Worm (Caenorhabditis elegans) whole organism, mixed stage, embryonic: ENCODE data around the gene F10C1.9.
A peak's percentile ranks its signal among the peaks of the same experiment; 100 is the strongest.

Experiments used
- M03D4.4 ChIP-seq: sonication (generic microtip); optimal IDR thresholded peaks from 2 replicates; lab custom pipeline; 2017; ENCODE audit warnings: mild to moderate bottlenecking, missing genetic modification characterization, missing compliant biosample characterization
- blmp-1 ChIP-seq: fragments of 150-350 bp; optimal IDR thresholded peaks from 2 replicates; lab custom pipeline; 2014; ENCODE audit warnings: missing biosample characterization, missing genetic modification characterization
- ceh-43 ChIP-seq: fragments of 200-800 bp; sonication (Bioruptor generic); optimal IDR thresholded peaks from 2 replicates; lab custom pipeline; 2018; ENCODE audit warnings: mild to moderate bottlenecking, missing genetic modification characterization, moderate library complexity, missing compliant biosample characterization
- ceh-83 ChIP-seq: fragments of 200-800 bp; sonication (Bioruptor generic); optimal IDR thresholded peaks from 2 replicates; lab custom pipeline; 2018; ENCODE audit warnings: mild to moderate bottlenecking, missing genetic modification characterization, missing compliant biosample characterization
- ces-1 ChIP-seq: fragments of 150-350 bp; optimal IDR thresholded peaks from 2 replicates; lab custom pipeline; 2014; ENCODE audit warnings: missing biosample characterization, missing genetic modification reagents, missing genetic modification characterization
- cnd-1 ChIP-seq: fragments of 200-800 bp; sonication (Bioruptor generic); optimal IDR thresholded peaks from 2 replicates; lab custom pipeline; 2018; ENCODE audit warnings: mild to moderate bottlenecking, missing genetic modification characterization, missing compliant biosample characterization
- drap-1 ChIP-seq: fragments of 200-800 bp; sonication (Bioruptor generic); optimal IDR thresholded peaks from 3 replicates; lab custom pipeline; 2018; ENCODE audit warnings: mild to moderate bottlenecking, missing genetic modification characterization, missing compliant biosample characterization
- elt-1 ChIP-seq: sonication (generic microtip); optimal IDR thresholded peaks from 2 replicates; lab custom pipeline; 2017; ENCODE audit warnings: missing genetic modification characterization, mild to moderate bottlenecking, missing compliant biosample characterization, antibody characterized with exemption, moderate library complexity, borderline replicate concordance; ENCODE audit not compliant: insufficient read depth
- ham-2 ChIP-seq: fragments of 200-800 bp; sonication (Bioruptor generic); optimal IDR thresholded peaks from 2 replicates; lab custom pipeline; 2018; ENCODE audit warnings: mild to moderate bottlenecking, missing genetic modification characterization, missing compliant biosample characterization
- lin-32 ChIP-seq: fragments of 200-800 bp; sonication (Bioruptor generic); optimal IDR thresholded peaks from 2 replicates; lab custom pipeline; 2018; ENCODE audit warnings: mild to moderate bottlenecking, missing genetic modification characterization, missing compliant biosample characterization
- lsy-2 ChIP-seq: fragments of 150-350 bp; optimal IDR thresholded peaks from 2 replicates; lab custom pipeline; 2014; ENCODE audit warnings: missing biosample characterization, missing genetic modification characterization
- mab-5 ChIP-seq: fragments of 150-350 bp; optimal IDR thresholded peaks from 2 replicates; lab custom pipeline; 2014; ENCODE audit warnings: missing biosample characterization, missing genetic modification characterization
- mep-1 ChIP-seq: fragments of 150-350 bp; optimal IDR thresholded peaks from 2 replicates; lab custom pipeline; 2017; ENCODE audit warnings: missing biosample characterization, missing genetic modification reagents, missing genetic modification characterization, inconsistent platforms
- mls-2 ChIP-seq: sonication (generic microtip); optimal IDR thresholded peaks from 2 replicates; lab custom pipeline; 2016; ENCODE audit warnings: mild to moderate bottlenecking, missing genetic modification characterization, moderate library complexity, missing compliant biosample characterization
- nhr-2 ChIP-seq: fragments of 150-350 bp; optimal IDR thresholded peaks from 2 replicates; lab custom pipeline; 2014; ENCODE audit warnings: missing biosample characterization, missing genetic modification characterization
- nhr-237 ChIP-seq: fragments of 150-350 bp; optimal IDR thresholded peaks from 2 replicates; lab custom pipeline; 2014; ENCODE audit warnings: missing biosample characterization, missing genetic modification characterization
- nhr-76 ChIP-seq: sonication (generic microtip); optimal IDR thresholded peaks from 2 replicates; lab custom pipeline; 2017; ENCODE audit warnings: missing biosample characterization, missing genetic modification characterization
- pha-4 ChIP-seq: fragments of 150-350 bp; optimal IDR thresholded peaks from 2 replicates; lab custom pipeline; 2018; ENCODE audit warnings: missing biosample characterization, missing genetic modification reagents, missing genetic modification characterization
- sem-2 ChIP-seq: fragments of 200-800 bp; sonication (Bioruptor generic); optimal IDR thresholded peaks from 2 replicates; lab custom pipeline; 2018; ENCODE audit warnings: mild to moderate bottlenecking, missing genetic modification characterization, missing compliant biosample characterization
- snpc-4 ChIP-seq: fragments of 150-350 bp; optimal IDR thresholded peaks from 2 replicates; lab custom pipeline; 2014; ENCODE audit warnings: missing biosample characterization, missing genetic modification characterization
- tbx-8 ChIP-seq: fragments of 200-800 bp; sonication (Bioruptor generic); optimal IDR thresholded peaks from 2 replicates; lab custom pipeline; 2018; ENCODE audit warnings: mild to moderate bottlenecking, missing genetic modification characterization, moderate library complexity, missing compliant biosample characterization
- unc-120 ChIP-seq: sonication (generic microtip); optimal IDR thresholded peaks from 2 replicates; lab custom pipeline; 2017; ENCODE audit warnings: missing genetic modification characterization, missing compliant biosample characterization; ENCODE audit not compliant: poor library complexity, severe bottlenecking
- unc-39 ChIP-seq: fragments of 150-350 bp; optimal IDR thresholded peaks from 2 replicates; lab custom pipeline; 2014; ENCODE audit warnings: missing biosample characterization, missing genetic modification characterization
- unc-62 ChIP-seq: fragments of 150-350 bp; optimal IDR thresholded peaks from 2 replicates; lab custom pipeline; 2014; ENCODE audit warnings: missing biosample characterization, missing genetic modification reagents, missing genetic modification characterization
- zip-8 ChIP-seq: fragments of 150-350 bp; optimal IDR thresholded peaks from 2 replicates; lab custom pipeline; 2014; ENCODE audit warnings: missing biosample characterization, missing genetic modification characterization

The F10C1.9 gene

ce11 chrII:5744342-5744741, 742 bp downstream of the F10C1.9 start:
- TF ChIP-seq nhr-2 (tag; lab: Kevin White, UChicago) (no peak), lin-32 (no peak), drap-1 (no peak), ham-2 (GFP tag; lab: Kevin White, UChicago) (no peak), mls-2 (tag; lab: Kevin White, UChicago) (no peak), pha-4 (no peak), unc-39 (tag; lab: Kevin White, UChicago) (no peak), lsy-2 (tag; lab: Kevin White, UChicago) (no peak), ceh-43 (GFP tag; lab: Kevin White, UChicago) (no peak), mab-5 (tag; lab: Kevin White, UChicago) (no peak)
- TF ChIP-seq, all 35 proteins: peak for 0

ce11 chrII:5742767-5743166, 2.3 kb downstream of the F10C1.9 start:
- TF ChIP-seq unc-39 (tag; lab: Kevin White, UChicago): no peak
- TF ChIP-seq zip-8 (tag; lab: Kevin White, UChicago): no peak
- TF ChIP-seq mep-1 (tag; lab: Kevin White, UChicago): no peak
- no peak for TF ChIP-seq pha-4
- no peak for TF ChIP-seq unc-62
- TF ChIP-seq nhr-237 (tag; lab: Kevin White, UChicago): no peak
- no peak for TF ChIP-seq ceh-83
- TF ChIP-seq lin-32: no peak
- TF ChIP-seq tbx-8: no peak
- TF ChIP-seq sem-2 (GFP tag; lab: Kevin White, UChicago): no peak
- no peak for TF ChIP-seq nhr-76 (tag; lab: Kevin White, UChicago)
- TF ChIP-seq mab-5 (tag; lab: Kevin White, UChicago): no peak
- TF ChIP-seq lsy-2 (tag; lab: Kevin White, UChicago): no peak
- no peak for TF ChIP-seq snpc-4
- no peak for TF ChIP-seq blmp-1 (tag; lab: Kevin White, UChicago)

- TF ChIP-seq ceh-83 (no peak), unc-120 (tag; lab: Kevin White, UChicago) (no peak), pha-4 (no peak), mab-5 (tag; lab: Kevin White, UChicago) (no peak), blmp-1 (tag; lab: Kevin White, UChicago) (no peak), lsy-2 (tag; lab: Kevin White, UChicago) (no peak), nhr-2 (tag; lab: Kevin White, UChicago) (no peak)
Measured at ce11 chrII:5738795-5739194, 6.3 kb downstream of the F10C1.9 start, which contains the start of gene hlh-14. hlh-14 (minus strand) TSS chrII:5738895.

ce11 chrII:5736599-5736998, 8.5 kb downstream of the F10C1.9 start:
- no peak for TF ChIP-seq mls-2 (tag; lab: Kevin White, UChicago)
- TF ChIP-seq drap-1: no peak
- TF ChIP-seq elt-1 (tag; lab: Kevin White, UChicago): no peak
- no peak for TF ChIP-seq tbx-8
- TF ChIP-seq M03D4.4 (tag; lab: Kevin White, UChicago): no peak
- TF ChIP-seq nhr-76 (tag; lab: Kevin White, UChicago): no peak
- no peak for TF ChIP-seq ham-2 (GFP tag; lab: Kevin White, UChicago)
- TF ChIP-seq mep-1 (tag; lab: Kevin White, UChicago): no peak
- no peak for TF ChIP-seq nhr-237 (tag; lab: Kevin White, UChicago)
- TF ChIP-seq ces-1: no peak
- TF ChIP-seq, all 35 proteins: peak for 0

ce11 chrII:5735744-5736143, 9.3 kb downstream of the F10C1.9 start:
- TF ChIP-seq elt-1 (tag; lab: Kevin White, UChicago) (peak; percentile 61), lsy-2 (tag; lab: Kevin White, UChicago) (no peak), ces-1 (no peak), mab-5 (tag; lab: Kevin White, UChicago) (no peak), nhr-2 (tag; lab: Kevin White, UChicago) (peak; percentile 78), unc-39 (tag; lab: Kevin White, UChicago) (no peak)

- peak; percentile 92 for TF ChIP-seq zip-8 (tag; lab: Kevin White, UChicago)
- TF ChIP-seq unc-62: peak; percentile 69
- TF ChIP-seq cnd-1 (tag; lab: Kevin White, UChicago): no peak
- TF ChIP-seq nhr-2 (tag; lab: Kevin White, UChicago): peak; percentile 52
Measured at ce11 chrII:5734883-5735282, 10.2 kb downstream of the F10C1.9 start.
